Fruit fly (Drosophila melanogaster) whole organism, wandering third instar larva: ENCODE measurements around the gene Nuf2.

ENCODE experiments used
- Abd-B ChIP-seq: fragments of >200 bp; optimal IDR thresholded peaks from 2 replicates; lab custom pipeline; 2017; ENCODE audit warnings: missing biosample characterization, missing genetic modification characterization
- CG9705 ChIP-seq: fragments of 200-800 bp; sonication (Bioruptor generic); optimal IDR thresholded peaks from 2 replicates; lab custom pipeline; 2018; ENCODE audit warnings: missing biosample characterization, mild to moderate bottlenecking, missing genetic modification characterization
- CrebA ChIP-seq: fragments of 200-800 bp; sonication (Bioruptor generic); optimal IDR thresholded peaks from 2 replicates; lab custom pipeline; 2016; ENCODE audit warnings: missing biosample characterization, mild to moderate bottlenecking, missing genetic modification characterization, borderline replicate concordance
- Dfd ChIP-seq: fragments of >200 bp; optimal IDR thresholded peaks from 2 replicates; lab custom pipeline; 2017; ENCODE audit warnings: missing biosample characterization, missing genetic modification characterization
- Dif ChIP-seq: fragments of 200-275, 200-300 bp; sonication (Bioruptor generic); optimal IDR thresholded peaks from 2 replicates; lab custom pipeline; 2018; ENCODE audit warnings: missing biosample characterization, missing genetic modification characterization; ENCODE audit not compliant: partially characterized antibody
- GATAd ChIP-seq: sonication (Bioruptor generic); optimal IDR thresholded peaks from 2 replicates; lab custom pipeline; 2016; ENCODE audit warnings: missing biosample characterization, missing genetic modification characterization
- HLH106 ChIP-seq: fragments of 200-800 bp; optimal IDR thresholded peaks from 3 replicates; lab custom pipeline; 2019; ENCODE audit warnings: missing biosample characterization, mild to moderate bottlenecking, missing genetic modification characterization, moderate library complexity
- Hnf4 ChIP-seq: fragments of 200-800 bp; sonication (Bioruptor generic); optimal IDR thresholded peaks from 2 replicates; lab custom pipeline; 2016; ENCODE audit warnings: missing biosample characterization, mild to moderate bottlenecking, missing genetic modification characterization
- Hr78 ChIP-seq: fragments of >200 bp; optimal IDR thresholded peaks from 2 replicates; lab custom pipeline; 2017; ENCODE audit warnings: missing biosample characterization, missing genetic modification characterization
- Hr83 ChIP-seq: fragments of 200-300 bp; sonication (Bioruptor generic); optimal IDR thresholded peaks from 2 replicates; lab custom pipeline; 2016; ENCODE audit warnings: missing biosample characterization, mild to moderate bottlenecking, missing genetic modification characterization, moderate library complexity; ENCODE audit not compliant: poor library complexity, severe bottlenecking
- Jra ChIP-seq: sonication (Bioruptor generic); optimal IDR thresholded peaks from 2 replicates; lab custom pipeline; 2016; ENCODE audit warnings: missing biosample characterization, missing genetic modification characterization
- Mio ChIP-seq: sonication (Bioruptor generic); optimal IDR thresholded peaks from 2 replicates; lab custom pipeline; 2016; ENCODE audit warnings: missing biosample characterization, missing genetic modification characterization
- Myc ChIP-seq: fragments of >200 bp; optimal IDR thresholded peaks from 2 replicates; lab custom pipeline; 2017
- N ChIP-seq: fragments of >200 bp; optimal IDR thresholded peaks from 2 replicates; lab custom pipeline; 2018; ENCODE audit warnings: missing biosample characterization, missing external identifiers, missing genetic modification characterization
- Rel ChIP-seq, 2 experiments: fragments of 200-800 bp; sonication (Bioruptor generic) in 1 of 2; optimal IDR thresholded peaks; 2 replicates in 1 of 2; 3 replicates in 1 of 2; lab custom pipeline; 2016 to 2019; ENCODE audit warnings: mild to moderate bottlenecking in 2 of 2, missing biosample characterization in 2 of 2, missing genetic modification characterization in 2 of 2, moderate library complexity in 1 of 2
- Sp1 ChIP-seq: fragments of 200-800 bp; sonication (Bioruptor generic); optimal IDR thresholded peaks from 3 replicates; lab custom pipeline; 2019; ENCODE audit warnings: missing biosample characterization, mild to moderate bottlenecking, missing genetic modification characterization, moderate library complexity
- Vsx2 ChIP-seq: fragments of 200-300, 225-300 bp; sonication (Bioruptor generic); optimal IDR thresholded peaks from 2 replicates; lab custom pipeline; 2018; ENCODE audit warnings: missing biosample characterization, missing genetic modification characterization; ENCODE audit not compliant: partially characterized antibody
- br ChIP-seq: fragments of 200-800 bp; sonication (Bioruptor generic); optimal IDR thresholded peaks from 2 replicates; lab custom pipeline; 2016; ENCODE audit warnings: missing biosample characterization, missing genetic modification characterization
- brk ChIP-seq: fragments of 200-800 bp; sonication (Bioruptor generic); optimal IDR thresholded peaks from 2 replicates; lab custom pipeline; 2016; ENCODE audit warnings: missing biosample characterization, mild to moderate bottlenecking, missing genetic modification characterization
- dl ChIP-seq, 2 experiments: fragments of 175-275, 200-275 bp in 1 of 2; fragments of 200-275 bp in 1 of 2; sonication (Bioruptor generic); optimal IDR thresholded peaks; lab custom pipeline; 2018; ENCODE audit warnings: mild to moderate bottlenecking in 2 of 2, missing biosample characterization in 2 of 2, missing genetic modification characterization in 2 of 2, moderate library complexity in 2 of 2; ENCODE audit not compliant: partially characterized antibody in 2 of 2, insufficient read depth in 1 of 2
- dmrt93B ChIP-seq: fragments of 200-800 bp; sonication (Bioruptor generic); optimal IDR thresholded peaks from 2 replicates; lab custom pipeline; 2018; ENCODE audit warnings: missing biosample characterization, mild to moderate bottlenecking, missing genetic modification characterization
- dsf ChIP-seq: sonication (Bioruptor generic); optimal IDR thresholded peaks from 2 replicates; lab custom pipeline; 2016; ENCODE audit warnings: missing biosample characterization, missing genetic modification characterization, borderline replicate concordance
- foxo ChIP-seq, 2 experiments: fragments of 200-800 bp; sonication (Bioruptor generic); optimal IDR thresholded peaks; 2 replicates in 1 of 2; 3 replicates in 1 of 2; lab custom pipeline; 2016 to 2017; ENCODE audit warnings: missing biosample characterization in 2 of 2, missing genetic modification characterization in 2 of 2
- fru ChIP-seq: fragments of 200-800 bp; sonication (Bioruptor generic); optimal IDR thresholded peaks from 3 replicates; lab custom pipeline; 2016; ENCODE audit warnings: missing biosample characterization, mild to moderate bottlenecking, missing genetic modification characterization
- h ChIP-seq: fragments of 200-800 bp; sonication (Bioruptor generic); optimal IDR thresholded peaks from 3 replicates; lab custom pipeline; 2016; ENCODE audit warnings: missing biosample characterization, mild to moderate bottlenecking, missing genetic modification characterization
- jim ChIP-seq: fragments of 175-275, 200-325 bp; sonication (Bioruptor generic); optimal IDR thresholded peaks from 2 replicates; lab custom pipeline; 2016; ENCODE audit warnings: missing biosample characterization, mild to moderate bottlenecking, missing genetic modification characterization
- lola ChIP-seq: fragments of >200 bp; optimal IDR thresholded peaks from 2 replicates; lab custom pipeline; 2017; ENCODE audit warnings: missing biosample characterization, missing genetic modification characterization
- pan ChIP-seq: fragments of >200 bp; optimal IDR thresholded peaks from 2 replicates; lab custom pipeline; 2017
- psq ChIP-seq: fragments of 200-800 bp; sonication (Bioruptor generic); optimal IDR thresholded peaks from 3 replicates; lab custom pipeline; 2017; ENCODE audit warnings: missing biosample characterization, mild to moderate bottlenecking, missing genetic modification characterization, moderate library complexity
- rgr ChIP-seq: fragments of 200-800 bp; sonication (Bioruptor generic); optimal IDR thresholded peaks from 3 replicates; lab custom pipeline; 2016; ENCODE audit warnings: missing biosample characterization, mild to moderate bottlenecking, missing genetic modification characterization
- sage ChIP-seq: fragments of 200-800 bp; sonication (Bioruptor generic); optimal IDR thresholded peaks from 2 replicates; lab custom pipeline; 2016; ENCODE audit warnings: missing biosample characterization, mild to moderate bottlenecking, missing genetic modification characterization
- tai ChIP-seq: sonication (Bioruptor generic); optimal IDR thresholded peaks from 2 replicates; lab custom pipeline; 2016; ENCODE audit warnings: missing biosample characterization, missing genetic modification characterization
- usp ChIP-seq: fragments of >200 bp; optimal IDR thresholded peaks from 2 replicates; lab custom pipeline; 2017; ENCODE audit warnings: missing biosample characterization, missing genetic modification characterization
- woc ChIP-seq: sonication (Bioruptor generic); optimal IDR thresholded peaks from 2 replicates; lab custom pipeline; 2016; ENCODE audit warnings: missing biosample characterization, mild to moderate bottlenecking, missing genetic modification characterization

The Nuf2 gene

dm6 chr2L:7090922-7091321 is 25.3 kb upstream of the Nuf2 start:
- TF ChIP-seq Jra (GFP tag; lab: Kevin White, UChicago) (no peak), psq (GFP tag; lab: Kevin White, UChicago) (peak; percentile 20), HLH106 (tag; lab: Kevin White, UChicago) (peak; percentile 32), Vsx2 (GFP tag; lab: Kevin White, UChicago) (no peak), foxo (GFP tag; optimal IDR thresholded peaks at IDR 0.05; lab: Kevin White, UChicago) (peak in 1 of 2 experiments; percentile 28)

- peak; percentile 74 for TF ChIP-seq Dif
- no peak for TF ChIP-seq Hnf4 (GFP tag; lab: Kevin White, UChicago)
- no peak for TF ChIP-seq Sp1 (GFP tag; lab: Kevin White, UChicago)
- TF ChIP-seq dmrt93B (GFP tag; lab: Kevin White, UChicago): no peak
- no peak for TF ChIP-seq dsf (GFP tag; lab: Kevin White, UChicago)
- TF ChIP-seq dl (GFP tag; optimal IDR thresholded peaks at IDR 0.05; lab: Kevin White, UChicago; ENCODE audit: insufficient read depth in 1 of 2, partially characterized antibody in 2 of 2): peak in 1 of 2 experiments; percentile 22
- no peak for TF ChIP-seq Dfd (GFP tag; lab: Kevin White, UChicago)
- no peak for TF ChIP-seq brk (GFP tag; lab: Kevin White, UChicago)
- TF ChIP-seq Vsx2 (GFP tag; lab: Kevin White, UChicago): peak; percentile 36
- no peak for TF ChIP-seq fru (GFP tag; lab: Kevin White, UChicago)
- no peak for TF ChIP-seq CrebA (GFP tag; lab: Kevin White, UChicago)
- no peak for TF ChIP-seq Hr83 (GFP tag; lab: Kevin White, UChicago)
These were observed 18.8 kb upstream of the Nuf2 start, which contains the start of gene Pvf2 for dm6 chr2L:7084410-7084809. TSS of gene Pvf2 (minus strand) at chr2L:7084635.

dm6 chr2L:7082203-7082602 is 16.6 kb upstream of the Nuf2 start:
- TF ChIP-seq psq (GFP tag; lab: Kevin White, UChicago) (no peak), N (no peak), Hr78 (no peak), GATAd (GFP tag; lab: Kevin White, UChicago) (no peak)

dm6 chr2L:7081307-7081706 is 15.7 kb upstream of the Nuf2 start:
- TF ChIP-seq Sp1 (GFP tag; lab: Kevin White, UChicago) (no peak), Dif (no peak), rgr (GFP tag; lab: Kevin White, UChicago) (no peak), Myc (lab: Kevin White, UChicago) (no peak), tai (GFP tag; lab: Kevin White, UChicago) (no peak), Hr78 (no peak), sage (GFP tag; lab: Kevin White, UChicago) (no peak), GATAd (GFP tag; lab: Kevin White, UChicago) (no peak), Hnf4 (GFP tag; lab: Kevin White, UChicago) (no peak), h (GFP tag; lab: Kevin White, UChicago) (no peak), Abd-B (GFP tag; lab: Kevin White, UChicago) (no peak), N (no peak), pan (no peak), CG9705 (no peak), dl (GFP tag; optimal IDR thresholded peaks at IDR 0.05; lab: Kevin White, UChicago; ENCODE audit: insufficient read depth in 1 of 2, partially characterized antibody in 2 of 2) (no peak), lola (GFP tag; lab: Kevin White, UChicago) (no peak), fru (GFP tag; lab: Kevin White, UChicago) (no peak), Hr83 (GFP tag; lab: Kevin White, UChicago) (no peak)

dm6 chr2L:7076804-7077203 is 11.2 kb upstream of the Nuf2 start:
- TF ChIP-seq jim (GFP tag; lab: Kevin White, UChicago) (no peak), N (no peak), Vsx2 (GFP tag; lab: Kevin White, UChicago) (no peak), Jra (GFP tag; lab: Kevin White, UChicago) (no peak), br (GFP tag; lab: Kevin White, UChicago) (no peak), Mio (GFP tag; lab: Kevin White, UChicago) (no peak), brk (GFP tag; lab: Kevin White, UChicago) (no peak), Hnf4 (GFP tag; lab: Kevin White, UChicago) (no peak), foxo (GFP tag; optimal IDR thresholded peaks at IDR 0.05; lab: Kevin White, UChicago) (no peak), Dfd (GFP tag; lab: Kevin White, UChicago) (no peak), sage (GFP tag; lab: Kevin White, UChicago) (no peak), Rel (GFP tag; optimal IDR thresholded peaks at IDR 0.05; lab: Kevin White, UChicago) (no peak), Rel (tag; optimal IDR thresholded peaks at IDR 0.05; lab: Kevin White, UChicago) (no peak), rgr (GFP tag; lab: Kevin White, UChicago) (no peak), Dif (no peak), dmrt93B (GFP tag; lab: Kevin White, UChicago) (no peak), woc (GFP tag; lab: Kevin White, UChicago) (no peak), dsf (GFP tag; lab: Kevin White, UChicago) (no peak), usp (GFP tag; lab: Kevin White, UChicago) (no peak), pan (no peak)
